Fruit fly (Drosophila melanogaster): ENCODE results near the gene CG12355.

Gene CG12355

DNA sequence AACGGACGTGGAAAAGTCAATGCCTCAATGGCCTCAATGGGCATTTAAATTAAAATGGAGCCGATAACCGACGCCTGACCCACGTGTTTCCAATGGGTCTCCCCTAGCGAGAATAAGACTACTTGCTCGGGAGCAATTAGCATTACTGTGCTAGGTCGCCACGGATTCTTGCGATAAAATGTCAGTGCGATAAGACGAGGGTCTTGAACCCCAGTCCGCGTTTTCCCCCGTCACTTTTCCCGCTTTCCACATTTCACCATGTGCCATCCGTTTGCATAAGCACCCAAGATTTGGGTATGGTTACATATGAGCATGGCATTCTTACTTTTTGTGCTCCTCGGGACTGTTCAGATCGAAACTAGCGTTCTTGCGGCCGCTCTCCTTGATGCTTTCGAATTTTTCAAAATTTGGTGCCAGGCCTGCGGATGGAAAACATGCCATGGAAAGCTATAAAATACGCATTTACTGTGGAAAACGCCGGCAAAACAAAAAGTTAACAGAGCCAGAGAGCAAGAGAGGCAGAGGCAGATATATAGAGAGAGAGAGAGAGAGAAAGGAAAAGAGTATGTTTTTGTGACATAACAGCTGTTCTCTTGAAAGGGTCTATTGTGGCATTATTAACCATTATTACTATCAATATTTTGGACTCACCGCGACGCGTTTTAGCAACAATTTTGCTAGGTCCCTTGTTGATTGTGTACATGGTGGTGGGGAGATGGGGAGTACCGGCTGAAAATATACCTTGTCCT is 12.0 kb upstream of the CG12355 start (continued):
- TF ChIP-seq seq (GFP tag; IDR thresholded peaks at IDR 0.05) (no peak), CG3065 (GFP tag; optimal IDR thresholded peaks at IDR 0.05) (no peak), Side (GFP tag; optimal IDR thresholded peaks at IDR 0.05) (no peak), CG7745 (tag; optimal IDR thresholded peaks at IDR 0.05) (no peak), ftz-f1 (GFP tag; optimal IDR thresholded peaks at IDR 0.05) (no peak), CG30431 (GFP tag; optimal IDR thresholded peaks at IDR 0.05) (no peak), Hr78 (GFP tag; optimal IDR thresholded peaks at IDR 0.05) (peak in 1 of 2 experiments; percentile 81), CG17568 (GFP tag; optimal IDR thresholded peaks at IDR 0.05) (no peak), CG9437 (GFP tag; optimal IDR thresholded peaks at IDR 0.05) (peak; percentile 19), ato (GFP tag; IDR thresholded peaks at IDR 0.05; ENCODE audit: partially characterized antibody) (no peak), peb (GFP tag; IDR thresholded peaks at IDR 0.05) (no peak), Doc3 (GFP tag; IDR thresholded peaks at IDR 0.05; ENCODE audit: partially characterized antibody) (0 out of 3 replicates have a peak, but pooled peaks have one; percentile 11), dimm (GFP tag; IDR thresholded peaks at IDR 0.05) (no peak), insv (GFP tag; optimal IDR thresholded peaks at IDR 0.05) (no peak), otp (GFP tag; IDR thresholded peaks at IDR 0.05) (no peak), CG9797 (GFP tag; optimal IDR thresholded peaks at IDR 0.05) (no peak), crp (GFP tag; optimal IDR thresholded peaks at IDR 0.05) (no peak), bbx (GFP tag; IDR thresholded peaks at IDR 0.05; ENCODE audit: partially characterized antibody) (peak; percentile 15; the same call in 1 of the 2 replicates), D19A (tag; optimal IDR thresholded peaks at IDR 0.05) (no peak), Xrp1 (GFP tag; IDR thresholded peaks at IDR 0.05) (0 out of 2 replicates have a peak, but pooled peaks have one; percentile 4), CG15073 (GFP tag; optimal IDR thresholded peaks at IDR 0.05) (no peak), CG3163 (GFP tag; optimal IDR thresholded peaks at IDR 0.05) (peak; percentile 11), Six4 (GFP tag; optimal IDR thresholded peaks at IDR 0.05) (no peak), Dp (GFP tag; optimal IDR thresholded peaks at IDR 0.05) (no peak), HHEX (GFP tag; optimal IDR thresholded peaks at IDR 0.05) (no peak), eve (GFP tag; optimal IDR thresholded peaks at IDR 0.05) (no peak), sna (GFP tag; IDR thresholded peaks at IDR 0.05; ENCODE audit: partially characterized antibody) (no peak), yki (optimal IDR thresholded peaks at IDR 0.05) (peak; percentile 66), pita (GFP tag; optimal IDR thresholded peaks at IDR 0.05) (no peak), caup (GFP tag; optimal IDR thresholded peaks at IDR 0.05; ENCODE audit: severe bottlenecking) (no peak), CG15514 (GFP tag; optimal IDR thresholded peaks at IDR 0.05) (no peak), ci (GFP tag; IDR thresholded peaks at IDR 0.05) (no peak), CG1233 (GFP tag; optimal IDR thresholded peaks at IDR 0.05) (no peak), usp (GFP tag; optimal IDR thresholded peaks at IDR 0.05) (no peak), CG12219 (GFP tag; optimal IDR thresholded peaks at IDR 0.05) (no peak), MESR4 (GFP tag; optimal IDR thresholded peaks at IDR 0.05) (no peak), al (GFP tag; IDR thresholded peaks at IDR 0.05) (no peak), CG42726 (GFP tag; IDR thresholded peaks at IDR 0.05; ENCODE audit: partially characterized antibody) (no peak), CG11696 (GFP tag; IDR thresholded peaks at IDR 0.05) (no peak), bigmax (GFP tag; optimal IDR thresholded peaks at IDR 0.05) (no peak), pros (GFP tag; optimal IDR thresholded peaks at IDR 0.05) (peak; percentile 2), CG10321 (GFP tag; IDR thresholded peaks at IDR 0.05) (no peak), chm (GFP tag; IDR thresholded peaks at IDR 0.05) (0 out of 2 replicates have a peak, but pooled peaks have one; percentile 21), Aef1 (GFP tag; IDR thresholded peaks at IDR 0.05) (no peak), kay (GFP tag; optimal IDR thresholded peaks at IDR 0.05) (no peak), H15 (GFP tag; IDR thresholded peaks at IDR 0.05) (no peak), Poxn (GFP tag; IDR thresholded peaks at IDR 0.05) (no peak), Fer1 (GFP tag; optimal IDR thresholded peaks at IDR 0.05) (no peak), cwo (GFP tag; optimal IDR thresholded peaks at IDR 0.05) (peak; percentile 15)
